Fruit fly (Drosophila melanogaster) whole organism, embryonic: ENCODE measurements around the gene CG46059.

Experiments
- B-H2 ChIP-seq: fragments of 200-800 bp; sonication (Bioruptor generic); optimal IDR thresholded peaks from 2 replicates; lab custom pipeline; 2018; ENCODE audit warnings: missing biosample characterization, mild to moderate bottlenecking, missing genetic modification characterization
- BtbVII ChIP-seq: fragments of 200-800 bp; sonication (Bioruptor generic); optimal IDR thresholded peaks from 3 replicates; lab custom pipeline; 2017; ENCODE audit warnings: missing biosample characterization, mild to moderate bottlenecking, missing genetic modification characterization
- Bteb2 ChIP-seq: fragments of 200-800 bp; sonication (Bioruptor generic); optimal IDR thresholded peaks from 2 replicates; lab custom pipeline; 2016; ENCODE audit warnings: missing biosample characterization, missing genetic modification characterization
- CG12155 ChIP-seq: fragments of 200-800 bp; sonication (Bioruptor generic); optimal IDR thresholded peaks from 3 replicates; lab custom pipeline; 2016; ENCODE audit warnings: missing biosample characterization, missing genetic modification characterization
- CG12659 ChIP-seq: fragments of 200-800 bp; sonication (Bioruptor generic); optimal IDR thresholded peaks from 3 replicates; lab custom pipeline; 2017; ENCODE audit warnings: mild to moderate bottlenecking, missing biosample characterization, missing genetic modification reagents, missing genetic modification characterization
- CG13894 ChIP-seq: fragments of 200-800 bp; sonication (Bioruptor generic); optimal IDR thresholded peaks from 3 replicates; lab custom pipeline; 2018; ENCODE audit warnings: missing biosample characterization, mild to moderate bottlenecking, missing genetic modification characterization, moderate library complexity
- CG15601 ChIP-seq: fragments of 200-800 bp; sonication (Bioruptor generic); optimal IDR thresholded peaks from 3 replicates; lab custom pipeline; 2019; ENCODE audit warnings: missing biosample characterization, mild to moderate bottlenecking, missing genetic modification characterization, moderate library complexity
- CG33213 ChIP-seq: fragments of 200-800 bp; sonication (Bioruptor generic); optimal IDR thresholded peaks from 3 replicates; lab custom pipeline; 2016; ENCODE audit warnings: missing biosample characterization, missing genetic modification characterization
- CG34422 ChIP-seq: fragments of 200-800 bp; sonication (Bioruptor generic); IDR thresholded peaks from 3 replicates; pipeline ENCODE4 v1.3.6; 2022; ENCODE audit warnings: missing biosample characterization, missing genetic modification characterization
- CG6272 ChIP-seq: fragments of 200-800 bp; sonication (Bioruptor generic); IDR thresholded peaks from 2 replicates; pipeline ENCODE4 v1.3.6; 2022; ENCODE audit warnings: missing biosample characterization, missing genetic modification characterization
- CG6654 ChIP-seq: fragments of 200-800 bp; sonication (Bioruptor generic); optimal IDR thresholded peaks from 2 replicates; lab custom pipeline; 2017; ENCODE audit warnings: missing biosample characterization, mild to moderate bottlenecking, missing genetic modification characterization
- CG6791 ChIP-seq: fragments of 200-800 bp; sonication (Bioruptor generic); IDR thresholded peaks from 3 replicates; pipeline ENCODE4 v1.3.6; 2022; ENCODE audit warnings: missing biosample characterization, missing genetic modification characterization; ENCODE audit not compliant: partially characterized antibody
- CG9817 ChIP-seq: fragments of 200-800 bp; sonication (Bioruptor generic); optimal IDR thresholded peaks from 2 replicates; lab custom pipeline; 2018; ENCODE audit warnings: missing biosample characterization, mild to moderate bottlenecking, missing genetic modification characterization, moderate library complexity
- Hand ChIP-seq: fragments of 200-800 bp; sonication (Bioruptor generic); optimal IDR thresholded peaks from 2 replicates; lab custom pipeline; 2017; ENCODE audit warnings: mild to moderate bottlenecking, missing biosample characterization, missing genetic modification reagents, missing genetic modification characterization
- HmgZ ChIP-seq: fragments of 200-800 bp; sonication (Bioruptor generic); optimal IDR thresholded peaks from 2 replicates; lab custom pipeline; 2018; ENCODE audit warnings: missing biosample characterization, mild to moderate bottlenecking, missing genetic modification characterization
- Mes4 ChIP-seq: fragments of 200-800 bp; sonication (Bioruptor generic); optimal IDR thresholded peaks from 2 replicates; lab custom pipeline; 2016; ENCODE audit warnings: missing biosample characterization, missing genetic modification characterization
- Poxn ChIP-seq: fragments of 200-800 bp; sonication (Bioruptor generic); IDR thresholded peaks from 2 replicates; pipeline ENCODE4 v1.3.6; 2022; ENCODE audit warnings: missing biosample characterization, missing genetic modification characterization
- abd-A ChIP-seq: fragments of 200-800 bp; sonication (Bioruptor generic); optimal IDR thresholded peaks from 3 replicates; lab custom pipeline; 2019; ENCODE audit warnings: missing biosample characterization, mild to moderate bottlenecking, missing genetic modification characterization, moderate library complexity
- cad ChIP-seq: fragments of >200 bp; optimal IDR thresholded peaks from 2 replicates; lab custom pipeline; 2017; ENCODE audit warnings: missing biosample characterization, missing genetic modification characterization
- chinmo ChIP-seq: fragments of 200-800 bp; sonication (Bioruptor generic); IDR thresholded peaks from 4 replicates; pipeline ENCODE4 v1.3.6; 2022; ENCODE audit warnings: missing biosample characterization, missing genetic modification characterization; ENCODE audit not compliant: partially characterized antibody
- ci ChIP-seq: fragments of 200-800 bp; sonication (Bioruptor generic); IDR thresholded peaks from 3 replicates; pipeline ENCODE4 v1.3.6; 2022; ENCODE audit warnings: missing biosample characterization, missing genetic modification characterization
- crol ChIP-seq: fragments of 200-800 bp; sonication (Bioruptor generic); IDR thresholded peaks from 2 replicates; pipeline ENCODE4 v1.3.6; 2022; ENCODE audit warnings: missing biosample characterization, missing genetic modification characterization
- gsb-n ChIP-seq: fragments of 200-800 bp; sonication (Bioruptor generic); optimal IDR thresholded peaks from 3 replicates; lab custom pipeline; 2018; ENCODE audit warnings: missing biosample characterization, mild to moderate bottlenecking, missing genetic modification characterization
- her ChIP-seq: fragments of 200-800 bp; sonication (Bioruptor generic); optimal IDR thresholded peaks from 2 replicates; lab custom pipeline; 2016; ENCODE audit warnings: missing biosample characterization, missing genetic modification characterization
- ind ChIP-seq: fragments of 200-800 bp; sonication (Bioruptor generic); optimal IDR thresholded peaks from 3 replicates; lab custom pipeline; 2016; ENCODE audit warnings: missing biosample characterization, missing genetic modification characterization
- kni ChIP-seq: fragments of 200-800 bp; sonication (Bioruptor generic); optimal IDR thresholded peaks from 3 replicates; lab custom pipeline; 2017; ENCODE audit warnings: mild to moderate bottlenecking, missing biosample characterization, missing genetic modification reagents, missing genetic modification characterization
- nerfin-1 ChIP-seq: fragments of 200-800 bp; sonication (Bioruptor generic); optimal IDR thresholded peaks from 3 replicates; lab custom pipeline; 2019; ENCODE audit warnings: missing biosample characterization, mild to moderate bottlenecking, missing genetic modification characterization, moderate library complexity
- pfk ChIP-seq: fragments of 200-800 bp; sonication (Bioruptor generic); optimal IDR thresholded peaks from 2 replicates; lab custom pipeline; 2018; ENCODE audit warnings: missing biosample characterization, mild to moderate bottlenecking, missing genetic modification characterization, moderate library complexity
- pros ChIP-seq: fragments of 200-800 bp; sonication (Bioruptor generic); optimal IDR thresholded peaks from 3 replicates; lab custom pipeline; 2019; ENCODE audit warnings: missing biosample characterization, mild to moderate bottlenecking, missing genetic modification characterization, moderate library complexity
- psq ChIP-seq: fragments of 200-800 bp; sonication (Bioruptor generic); optimal IDR thresholded peaks from 2 replicates; lab custom pipeline; 2017; ENCODE audit warnings: missing biosample characterization, missing genetic modification characterization
- tap ChIP-seq: fragments of 200-800 bp; optimal IDR thresholded peaks from 3 replicates; lab custom pipeline; 2019; ENCODE audit warnings: missing biosample characterization, mild to moderate bottlenecking, missing genetic modification characterization, moderate library complexity
- tll ChIP-seq, 2 experiments: fragments of 200-800 bp in 1 of 2; fragments of >200 bp in 1 of 2; sonication (Bioruptor generic) in 1 of 2; optimal IDR thresholded peaks; 2 replicates each; lab custom pipeline; 2017 to 2019; ENCODE audit warnings: missing biosample characterization in 2 of 2, missing genetic modification characterization in 2 of 2, mild to moderate bottlenecking in 1 of 2, moderate library complexity in 1 of 2
- toy ChIP-seq: fragments of 200-800 bp; sonication (Bioruptor generic); IDR thresholded peaks from 2 replicates; pipeline ENCODE4 v1.3.6; 2022; ENCODE audit warnings: missing biosample characterization, missing genetic modification characterization
- usp ChIP-seq: fragments of >200 bp; optimal IDR thresholded peaks from 2 replicates; lab custom pipeline; 2017; ENCODE audit warnings: missing biosample characterization, missing genetic modification characterization
- vvl ChIP-seq: fragments of 200-800 bp; sonication (Bioruptor generic); IDR thresholded peaks from 2 replicates; pipeline ENCODE4 v1.3.6; 2022; ENCODE audit warnings: missing biosample characterization, missing genetic modification characterization
- wek ChIP-seq: fragments of 200-800 bp; sonication (Bioruptor generic); optimal IDR thresholded peaks from 3 replicates; lab custom pipeline; 2018; ENCODE audit warnings: missing biosample characterization, mild to moderate bottlenecking, missing genetic modification characterization, moderate library complexity
- zen ChIP-seq: fragments of 200-800 bp; sonication (Bioruptor generic); optimal IDR thresholded peaks from 3 replicates; lab custom pipeline; 2018; ENCODE audit warnings: missing biosample characterization, mild to moderate bottlenecking, missing genetic modification characterization, moderate library complexity

Gene CG46059

dm6 chr2L:19140257-19140983 is 43.2 kb downstream of the CG46059 start (continued):
- TF ChIP-seq CG15601 (tag; lab: Kevin White, UChicago) (peak; percentile 34), wek (GFP tag; lab: Kevin White, UChicago) (peak; percentile 11), ind (GFP tag; lab: Kevin White, UChicago) (peak; percentile 9), CG34422 (GFP tag; lab: Robert Waterston, UW) (no peak)

- TF ChIP-seq kni (GFP tag; lab: Kevin White, UChicago) (no peak), zen (tag; lab: Kevin White, UChicago) (peak; percentile 4), psq (GFP tag; lab: Kevin White, UChicago) (no peak), CG9817 (tag; lab: Kevin White, UChicago) (no peak), Bteb2 (GFP tag; lab: Kevin White, UChicago) (no peak), ci (GFP tag; lab: Robert Waterston, UW) (no peak), abd-A (tag; lab: Kevin White, UChicago) (peak; percentile 50), Hand (GFP tag; lab: Kevin White, UChicago) (no peak), CG12155 (GFP tag; lab: Kevin White, UChicago) (no peak), tll (GFP tag; optimal IDR thresholded peaks at IDR 0.05; lab: Kevin White, UChicago) (peak in 1 of 2 experiments; percentile 44), cad (GFP tag; lab: Kevin White, UChicago) (peak; percentile 87), pros (peak; percentile 96), her (GFP tag; lab: Kevin White, UChicago) (no peak), Poxn (GFP tag; lab: Robert Waterston, UW) (no peak), CG12659 (GFP tag; lab: Kevin White, UChicago) (no peak), toy (GFP tag; lab: Robert Waterston, UW) (no peak), CG6272 (GFP tag; lab: Robert Waterston, UW) (no peak), BtbVII (GFP tag; lab: Kevin White, UChicago) (no peak), crol (GFP tag; lab: Robert Waterston, UW) (peak; percentile 30; the same call in 1 of the 2 replicates), nerfin-1 (tag; lab: Kevin White, UChicago) (peak; percentile 14), CG13894 (tag; lab: Kevin White, UChicago) (peak; percentile 77), CG6654 (GFP tag; lab: Kevin White, UChicago) (no peak), pfk (peak; percentile 12), B-H2 (GFP tag; lab: Kevin White, UChicago) (no peak), tap (tag; lab: Kevin White, UChicago) (no peak), Mes4 (GFP tag; lab: Kevin White, UChicago) (no peak), chinmo (GFP tag; lab: Robert Waterston, UW) (0 out of 4 replicates have a peak, but pooled peaks have one; percentile 49), CG33213 (no peak), gsb-n (tag; lab: Kevin White, UChicago) (peak; percentile 13), usp (no peak), HmgZ (tag; lab: Kevin White, UChicago) (no peak), CG6791 (GFP tag; lab: Robert Waterston, UW) (no peak), vvl (peak; percentile 69)
Measured at dm6 chr2L:19139751-19140150, 43.8 kb downstream of the CG46059 start.
